Fruit fly (Drosophila melanogaster): ENCODE results near the gene CG8892.

CG8892 gene

dm6 chr2L:4981278-4981966 is at the start of gene CG8892, which contains the start of gene CG34126:
CG8892 (minus strand) TSS chr2L:4981592.
CG34126 (plus strand) TSS chr2L:4981614.
- peak; percentile 96 for TF ChIP-seq CG17801 (GFP tag; optimal IDR thresholded peaks at IDR 0.05; ENCODE audit: partially characterized antibody)

DNA sequence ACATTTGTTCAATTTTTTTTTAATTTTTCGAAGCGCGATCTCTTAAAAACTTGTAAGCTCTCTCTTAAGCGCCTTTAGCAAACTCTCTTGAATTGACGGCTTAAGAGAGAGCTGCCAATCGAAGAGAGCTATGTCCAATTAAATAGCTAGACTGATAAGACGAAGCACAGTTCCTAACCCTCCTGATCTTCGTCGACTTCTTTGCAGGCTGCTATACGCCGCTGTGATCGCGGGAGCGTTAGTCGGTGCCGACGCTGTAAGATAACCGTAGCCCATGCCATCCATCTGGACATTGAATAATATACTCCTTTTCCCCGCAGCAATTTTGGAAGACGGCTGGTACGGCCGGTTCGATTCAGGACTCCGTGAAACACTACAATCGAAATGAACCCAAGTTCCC is 49.1 kb upstream of the CG8892 start:
- no peak for TF ChIP-seq CG17801 (GFP tag; optimal IDR thresholded peaks at IDR 0.05; ENCODE audit: partially characterized antibody)

DNA sequence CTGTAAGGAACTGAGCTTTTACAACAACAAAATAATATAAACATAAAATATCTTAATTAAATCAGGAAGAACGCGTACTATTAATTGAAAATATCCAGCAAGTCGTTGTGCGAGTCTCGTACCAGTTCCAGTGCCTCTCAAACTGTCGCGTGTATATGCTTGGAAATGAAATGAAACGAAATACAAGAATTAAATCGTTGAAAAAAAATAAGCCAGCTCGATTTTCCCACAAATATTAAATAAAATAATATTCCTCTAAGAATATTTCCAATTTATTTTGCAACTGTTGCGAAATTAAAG is 48.4 kb upstream of the CG8892 start:
- TF ChIP-seq CG17801 (GFP tag; optimal IDR thresholded peaks at IDR 0.05; ENCODE audit: partially characterized antibody), result no peak

- no peak for TF ChIP-seq CG17801 (GFP tag; optimal IDR thresholded peaks at IDR 0.05; ENCODE audit: partially characterized antibody)
Observed at dm6 chr2L:5029049-5029808, 47.8 kb upstream of the CG8892 start, which contains the start of gene Col4a1. Col4a1 (plus strand) TSS chr2L:5029609.

dm6 chr2L:5028091-5028490 is 46.7 kb upstream of the CG8892 start, which contains the start of gene vkg:
vkg (minus strand) TSS chr2L:5028191.
- no peak for TF ChIP-seq CG17801 (GFP tag; optimal IDR thresholded peaks at IDR 0.05; ENCODE audit: partially characterized antibody)

dm6 chr2L:5027321-5028069 is 46.1 kb upstream of the CG8892 start:
- TF ChIP-seq CG17801 (GFP tag; optimal IDR thresholded peaks at IDR 0.05; ENCODE audit: partially characterized antibody), result no peak

- no peak for TF ChIP-seq CG17801 (GFP tag; optimal IDR thresholded peaks at IDR 0.05; ENCODE audit: partially characterized antibody)
Observed at dm6 chr2L:5025557-5025956, 44.2 kb upstream of the CG8892 start.

DNA sequence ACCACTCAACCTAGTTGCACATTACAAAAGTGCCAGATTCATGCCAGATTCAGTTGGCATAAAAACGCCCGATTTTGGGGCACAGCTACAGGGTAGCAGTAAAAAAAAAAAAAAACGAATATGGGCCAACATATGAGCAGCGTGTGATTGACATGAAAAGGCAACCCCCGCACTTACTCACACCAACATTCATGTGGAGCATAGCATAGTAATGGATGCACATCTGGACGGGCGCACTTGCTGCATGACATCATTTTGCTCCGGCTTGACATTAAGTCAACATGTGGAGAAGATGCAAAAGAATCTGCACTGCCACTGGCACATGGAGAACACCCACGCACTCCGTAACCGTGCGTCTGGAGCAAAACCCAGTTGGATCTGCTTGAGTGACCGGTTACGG is 41.2 kb upstream of the CG8892 start:
- TF ChIP-seq CG17801 (GFP tag; optimal IDR thresholded peaks at IDR 0.05; ENCODE audit: partially characterized antibody), result no peak

- no peak for TF ChIP-seq CG17801 (GFP tag; optimal IDR thresholded peaks at IDR 0.05; ENCODE audit: partially characterized antibody)
Observed at dm6 chr2L:5020479-5020878, 39.1 kb upstream of the CG8892 start.

DNA sequence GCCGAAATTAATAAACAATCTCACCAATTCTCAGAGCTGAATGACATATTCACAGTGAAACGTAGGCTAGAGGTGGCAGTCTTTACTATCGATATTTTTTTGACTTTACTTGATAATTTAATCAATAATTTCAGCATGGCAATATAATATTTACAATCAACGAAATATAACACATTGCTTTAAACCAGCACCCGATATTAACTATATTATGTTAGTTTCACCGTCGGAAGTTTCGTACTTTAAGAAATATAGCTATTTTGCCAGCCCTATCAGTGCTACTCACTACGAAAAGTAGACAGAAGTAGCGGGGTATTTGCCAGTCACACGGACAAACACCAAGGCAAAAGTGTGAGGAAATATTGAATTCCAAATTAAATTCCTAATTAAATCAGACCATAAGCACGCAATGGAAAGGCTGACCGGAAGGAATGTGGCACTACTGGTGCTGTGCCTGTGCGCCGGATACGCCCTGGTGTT is 29.4 kb upstream of the CG8892 start, which contains the start of the genes CG31917, Tfb5 and SelT:
CG31917 (minus strand) TSS at position 51 of the 477 bp plus-strand sequence.
Tfb5 (minus strand) TSS at position 51 of the 477 bp plus-strand sequence.
SelT (plus strand) TSS at position 139 of the 477 bp plus-strand sequence.
- TF ChIP-seq CG17801 (GFP tag; optimal IDR thresholded peaks at IDR 0.05; ENCODE audit: partially characterized antibody), result peak; percentile 73

dm6 chr2L:5009306-5010030 is 28.1 kb upstream of the CG8892 start, which contains the start of gene Rtnl1:
Rtnl1 (minus strand) TSS chr2L:5009720.
- TF ChIP-seq CG17801 (GFP tag; optimal IDR thresholded peaks at IDR 0.05; ENCODE audit: partially characterized antibody), result peak; percentile 42

dm6 chr2L:5007256-5007655 is 25.9 kb upstream of the CG8892 start:
- TF ChIP-seq CG17801 (GFP tag; optimal IDR thresholded peaks at IDR 0.05; ENCODE audit: partially characterized antibody), result peak; percentile 52

dm6 chr2L:5006323-5006722 is 24.9 kb upstream of the CG8892 start:
- no peak for TF ChIP-seq CG17801 (GFP tag; optimal IDR thresholded peaks at IDR 0.05; ENCODE audit: partially characterized antibody)

DNA sequence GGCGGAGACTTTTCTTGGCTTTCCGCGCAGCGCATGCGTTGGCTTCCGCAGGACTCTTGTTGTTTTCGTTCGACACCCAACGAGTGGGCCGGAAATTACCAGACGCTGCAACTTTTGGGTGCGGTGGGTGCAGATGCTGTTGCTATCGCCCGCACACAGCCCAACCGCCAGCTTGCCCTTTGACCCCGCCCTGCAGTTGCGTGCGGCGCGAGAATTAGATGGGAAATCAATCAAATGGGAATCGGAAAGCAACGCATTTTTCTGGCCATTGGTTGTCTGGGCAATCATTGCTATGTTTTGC is 24.0 kb upstream of the CG8892 start:
- no peak for TF ChIP-seq CG17801 (GFP tag; optimal IDR thresholded peaks at IDR 0.05; ENCODE audit: partially characterized antibody)

All from ovary, adult (tissue).